Worm (Caenorhabditis elegans): Measurements from ENCODE around the gene rpl-11.1.
A peak's percentile ranks its signal among the peaks of the same experiment; 100 is the strongest.

rpl-11.1 gene

ce11 chrV:3586014-3586689 is at the start of gene rpl-11.1, which contains the start of gene T22F3.2:
TSS of gene rpl-11.1 (minus strand) at chrV:3586064.
TSS of gene T22F3.2 (plus strand) at chrV:3586639.
- TF ChIP-seq unc-62 (GFP tag; optimal IDR thresholded peaks at IDR 0.05 in 1 of 2) (peak in 1 of 2 experiments; percentile 47), unc-62 (tag; optimal IDR thresholded peaks at IDR 0.05) (no peak), mdl-1 (tag; optimal IDR thresholded peaks at IDR 0.05) (peak in 1 of 2 experiments; percentile 34), mep-1 (tag; optimal IDR thresholded peaks at IDR 0.05) (peak; percentile 9), hif-1 (tag; optimal IDR thresholded peaks at IDR 0.05) (peak in 1 of 2 experiments; percentile 34), daf-16 (GFP tag; optimal IDR thresholded peaks at IDR 0.05) (no peak), daf-16 (tag; optimal IDR thresholded peaks at IDR 0.05) (peak; percentile 9), lin-1 (GFP tag; IDR thresholded peaks at IDR 0.05) (no peak), ZK546.5 (tag; optimal IDR thresholded peaks at IDR 0.05) (no peak), hlh-11 (tag; optimal IDR thresholded peaks at IDR 0.05) (peak; percentile 5), cey-2 (tag; optimal IDR thresholded peaks at IDR 0.05; ENCODE audit: borderline replicate concordance, insufficient read depth) (no peak), hmg-1.1 (GFP tag; IDR thresholded peaks at IDR 0.05) (peak; percentile 42; the same call in 1 of the 2 replicates), fos-1 (tag; optimal IDR thresholded peaks at IDR 0.05) (no peak), hlh-30 (tag; optimal IDR thresholded peaks at IDR 0.05; ENCODE audit: insufficient read depth) (peak; percentile 22), D1046.2 (GFP tag; IDR thresholded peaks at IDR 0.05) (0 out of 2 replicates have a peak, but pooled peaks have one; percentile 24)

- TF ChIP-seq saeg-2 (GFP tag; IDR thresholded peaks at IDR 0.05), result 0 out of 2 replicates have a peak, but pooled peaks have one; percentile 9
- TF ChIP-seq ces-1 (GFP tag; optimal IDR thresholded peaks at IDR 0.05), result no peak
- TF ChIP-seq nhr-42 (GFP tag; IDR thresholded peaks at IDR 0.05), result peak; percentile 67
- TF ChIP-seq gei-8 (GFP tag; optimal IDR thresholded peaks at IDR 0.05), result no peak
- TF ChIP-seq mes-2 (tag; optimal IDR thresholded peaks at IDR 0.05; ENCODE audit: poor library complexity, severe bottlenecking), result peak; percentile 44
- TF ChIP-seq mxl-3 (GFP tag; optimal IDR thresholded peaks at IDR 0.05), result peak; percentile 59
- TF ChIP-seq mep-1 (tag; optimal IDR thresholded peaks at IDR 0.05), result peak; percentile 70
- TF ChIP-seq unc-62 (GFP tag; optimal IDR thresholded peaks at IDR 0.05 in 1 of 2), result peak in 1 of 2 experiments; percentile 89
- TF ChIP-seq unc-62 (tag; optimal IDR thresholded peaks at IDR 0.05), result no peak
- peak; percentile 73 for TF ChIP-seq T26A8.4 (GFP tag; IDR thresholded peaks at IDR 0.05)
- peak; percentile 54 for TF ChIP-seq T20F7.1 (GFP tag; optimal IDR thresholded peaks at IDR 0.05)
- TF ChIP-seq ceh-82 (tag; optimal IDR thresholded peaks at IDR 0.05), result no peak
- peak; percentile 91 for TF ChIP-seq nhr-102 (tag; optimal IDR thresholded peaks at IDR 0.05)
- 0 out of 2 replicates have a peak, but pooled peaks have one; percentile 7 for TF ChIP-seq ceh-20 (GFP tag; IDR thresholded peaks at IDR 0.05)
- 0 out of 2 replicates have a peak, but pooled peaks have one; percentile 31 for TF ChIP-seq lin-38 (GFP tag; IDR thresholded peaks at IDR 0.05)
- no peak for TF ChIP-seq spr-3 (GFP tag; optimal IDR thresholded peaks at IDR 0.05)
- TF ChIP-seq unc-39 (tag; optimal IDR thresholded peaks at IDR 0.05), result no peak
- peak; percentile 93 for TF ChIP-seq nhr-28 (tag; optimal IDR thresholded peaks at IDR 0.05)
- peak; percentile 78 for TF ChIP-seq hlh-11 (tag; optimal IDR thresholded peaks at IDR 0.05)
- peak in 1 of 2 experiments; percentile 32 for TF ChIP-seq daf-16 (GFP tag; optimal IDR thresholded peaks at IDR 0.05)
- peak; percentile 98 for TF ChIP-seq daf-16 (tag; optimal IDR thresholded peaks at IDR 0.05)
- peak in 1 of 2 experiments; percentile 62 for TF ChIP-seq hif-1 (tag; optimal IDR thresholded peaks at IDR 0.05)
- 0 out of 2 replicates have a peak, but pooled peaks have one; percentile 60 for TF ChIP-seq php-3 (GFP tag; IDR thresholded peaks at IDR 0.05)
- TF ChIP-seq hmg-1.1 (GFP tag; IDR thresholded peaks at IDR 0.05), result 0 out of 2 replicates have a peak, but pooled peaks have one; percentile 6
- peak; percentile 42 for TF ChIP-seq duxl-1 (tag; optimal IDR thresholded peaks at IDR 0.05; ENCODE audit: poor library complexity)
- TF ChIP-seq pha-4 (GFP tag; IDR thresholded peaks at IDR 0.05), result no peak
- no peak for TF ChIP-seq pha-4 (tag; optimal IDR thresholded peaks at IDR 0.05)
- no peak for TF ChIP-seq fos-1 (tag; optimal IDR thresholded peaks at IDR 0.05)
- no peak for TF ChIP-seq nhr-11 (tag; optimal IDR thresholded peaks at IDR 0.05)
- no peak for TF ChIP-seq lin-15B (tag; optimal IDR thresholded peaks at IDR 0.05)
- no peak for TF ChIP-seq ztf-7 (tag; optimal IDR thresholded peaks at IDR 0.05)
- TF ChIP-seq tra-1 (GFP tag; IDR thresholded peaks at IDR 0.05), result no peak
- peak in 1 of 2 experiments; percentile 39 for TF ChIP-seq lsy-2 (tag; optimal IDR thresholded peaks at IDR 0.05)
- TF ChIP-seq dpl-1 (GFP tag; optimal IDR thresholded peaks at IDR 0.05), result no peak
- peak in 1 of 2 experiments; percentile 57 for TF ChIP-seq mdl-1 (tag; optimal IDR thresholded peaks at IDR 0.05)
- TF ChIP-seq nhr-48 (tag; optimal IDR thresholded peaks at IDR 0.05), result peak; percentile 79
- no peak for TF ChIP-seq lin-39 (tag; optimal IDR thresholded peaks at IDR 0.05)
- TF ChIP-seq pqm-1 (tag; optimal IDR thresholded peaks at IDR 0.05), result peak; percentile 76
- TF ChIP-seq daf-19 (GFP tag; conservative IDR thresholded peaks at IDR 0.05), result no peak
Measured at ce11 chrV:3634293-3635016, 48.6 kb upstream of the rpl-11.1 start.
